Worm (Caenorhabditis elegans) whole organism, dauer: ENCODE results near the gene nduc-2.

Experiments
- unc-62 ChIP-seq: sonication (generic microtip); optimal IDR thresholded peaks from 2 replicates; lab custom pipeline; 2017; ENCODE audit warnings: missing biosample characterization, missing genetic modification reagents, missing genetic modification characterization

nduc-2 gene

ce11 chrIII:2795442-2796023 is 8.9 kb downstream of the nduc-2 start:
- TF ChIP-seq unc-62 (GFP tag; lab: Kevin White, UChicago) = no peak

DNA sequence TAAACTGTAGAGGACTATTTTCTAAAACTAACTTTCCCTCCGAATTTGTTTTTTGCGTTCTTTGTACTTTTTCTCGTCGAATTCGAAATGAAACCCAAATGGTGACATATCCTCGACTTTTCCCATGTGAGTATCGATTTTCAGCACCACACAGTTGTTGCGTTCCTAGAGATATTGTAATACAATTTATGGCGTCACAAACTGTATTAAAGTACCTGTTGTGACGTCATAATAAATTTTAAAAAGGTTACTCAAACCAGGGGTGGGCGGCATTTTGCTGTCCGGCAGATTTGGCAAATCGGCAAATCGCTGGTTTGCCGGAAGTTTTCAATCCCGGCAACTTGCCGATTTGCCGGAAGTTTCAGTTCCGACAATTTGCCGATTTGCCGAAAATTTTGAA is 14.1 kb downstream of the nduc-2 start:
- no peak for TF ChIP-seq unc-62 (GFP tag; lab: Kevin White, UChicago)

- no peak for TF ChIP-seq unc-62 (GFP tag; lab: Kevin White, UChicago)
Measured at ce11 chrIII:2801800-2802515, 15.3 kb downstream of the nduc-2 start, which contains the start of the genes twk-45 and Y71H2AM.25. Gene twk-45, minus strand, starts transcription at chrIII:2801900. Gene Y71H2AM.25, plus strand, starts transcription at chrIII:2802465.

- TF ChIP-seq unc-62 (GFP tag; lab: Kevin White, UChicago) = no peak
Measured at ce11 chrIII:2804461-2804860, 17.8 kb downstream of the nduc-2 start.

DNA sequence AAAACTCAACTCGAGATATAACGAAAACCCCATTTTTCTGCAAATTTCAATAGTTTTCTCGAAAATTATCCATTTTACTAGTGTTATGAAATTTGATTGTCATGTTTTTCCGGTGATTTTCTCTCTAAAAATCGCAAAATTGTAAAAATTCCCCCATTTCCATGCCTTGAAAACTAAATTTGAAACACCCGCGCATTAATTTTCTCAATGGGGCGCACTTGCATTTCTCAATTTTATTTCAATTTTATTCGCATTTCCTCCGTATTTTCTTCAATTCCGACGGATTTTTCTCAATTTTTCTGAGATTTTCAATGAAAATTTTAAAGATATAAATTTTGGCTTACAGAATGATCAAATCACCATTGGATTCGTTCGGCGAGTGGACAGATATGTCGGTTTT is 18.4 kb downstream of the nduc-2 start, which contains the start of gene Y71H2AM.3:
TSS of gene Y71H2AM.3 (plus strand) at position 347 of the 400 bp plus-strand sequence.
- no peak for TF ChIP-seq unc-62 (GFP tag; lab: Kevin White, UChicago)

DNA sequence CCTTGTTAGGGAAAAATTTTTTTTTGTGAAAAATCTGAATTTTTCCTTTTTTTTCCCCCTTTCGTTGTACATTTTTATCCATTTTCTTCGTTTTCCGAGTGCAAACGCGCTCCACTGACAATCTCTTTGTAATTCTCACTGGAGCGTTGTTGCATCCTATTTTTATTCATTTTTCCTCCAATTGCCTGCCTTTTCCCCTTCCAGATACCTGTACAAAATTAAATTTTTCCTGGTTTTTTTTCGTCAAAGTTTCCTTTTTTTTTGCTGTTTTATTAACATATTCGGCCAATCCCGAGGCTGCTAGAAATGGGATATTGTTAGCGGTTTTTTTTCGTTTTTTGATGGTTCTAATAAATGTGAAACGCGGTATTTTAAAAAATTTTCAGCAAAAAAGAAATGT is 24.8 kb downstream of the nduc-2 start:
- no peak for TF ChIP-seq unc-62 (GFP tag; lab: Kevin White, UChicago)

DNA sequence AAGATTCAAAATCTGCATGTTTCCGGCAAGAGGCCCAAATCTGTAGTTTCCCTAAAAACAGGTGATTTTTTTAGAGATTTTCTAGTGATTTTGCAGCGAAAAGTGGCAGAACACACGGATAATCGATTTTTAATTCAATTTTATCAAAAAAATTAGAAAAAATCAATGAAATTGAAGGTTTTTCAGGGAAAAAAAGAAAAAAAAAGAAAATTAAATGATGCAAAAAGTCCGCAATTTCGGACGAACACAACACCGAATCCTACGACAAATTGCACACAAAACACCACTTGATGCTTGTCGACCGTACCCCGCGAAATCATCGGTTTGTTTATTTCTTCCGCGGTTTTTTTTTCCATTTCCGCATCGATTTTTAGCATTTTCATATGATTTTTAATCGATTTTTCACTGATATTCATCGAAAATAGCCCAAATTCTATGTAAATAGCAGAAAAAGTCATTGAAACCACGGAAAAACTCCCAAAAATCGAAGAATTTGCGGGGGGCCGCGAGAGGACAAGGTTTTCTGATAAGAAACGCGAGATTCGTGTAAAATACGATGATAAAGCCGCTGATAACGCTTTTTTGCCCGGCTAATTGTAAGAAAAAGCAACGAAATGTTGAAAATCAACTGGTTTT is 28.4 kb downstream of the nduc-2 start, which contains the start of gene tufm-1:
TSS of gene tufm-1 (minus strand) at position 51 of the 636 bp plus-strand sequence.
- TF ChIP-seq unc-62 (GFP tag; lab: Kevin White, UChicago) = no peak

DNA sequence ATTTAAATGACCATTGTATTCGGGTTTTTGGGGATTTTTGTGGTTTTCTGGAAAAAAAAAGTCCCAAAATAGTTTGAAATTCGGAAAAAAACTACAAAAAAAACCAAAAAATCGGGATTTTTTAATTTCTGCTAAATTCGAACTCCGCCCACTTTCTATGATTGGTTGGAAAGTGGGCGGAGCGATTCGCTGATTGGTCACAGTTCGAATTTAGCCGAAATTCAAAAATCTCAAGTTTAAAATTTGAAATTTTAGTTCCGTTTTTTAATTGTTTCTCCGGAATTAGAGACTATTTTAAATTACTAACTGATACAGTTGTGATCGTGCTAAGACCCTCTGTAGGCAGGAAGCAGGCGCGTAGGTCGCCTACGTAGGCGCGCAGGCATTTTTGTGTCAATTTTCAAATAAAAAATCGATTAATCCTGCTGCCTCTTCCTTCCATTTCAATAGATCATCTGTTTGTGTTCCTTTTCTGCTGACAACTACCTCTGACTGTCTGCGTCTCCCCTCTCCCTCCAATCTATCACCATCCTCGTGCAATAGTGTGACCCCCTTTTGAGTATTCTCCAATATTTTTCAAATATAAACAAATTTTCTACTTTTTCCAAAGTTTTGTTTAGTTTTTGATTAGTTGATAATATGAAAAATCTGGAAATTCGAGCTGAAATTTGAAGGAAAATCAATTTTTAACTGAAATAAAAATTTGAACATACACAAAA is 29.7 kb downstream of the nduc-2 start:
- no peak for TF ChIP-seq unc-62 (GFP tag; lab: Kevin White, UChicago)

- no peak for TF ChIP-seq unc-62 (GFP tag; lab: Kevin White, UChicago)
Measured at ce11 chrIII:2817847-2818246, 31.2 kb downstream of the nduc-2 start.

- no peak for TF ChIP-seq unc-62 (GFP tag; lab: Kevin White, UChicago)
Measured at ce11 chrIII:2818980-2819379, 32.3 kb downstream of the nduc-2 start, which contains the start of gene pipp-4P. Gene pipp-4P, plus strand, starts transcription at chrIII:2819280.

DNA sequence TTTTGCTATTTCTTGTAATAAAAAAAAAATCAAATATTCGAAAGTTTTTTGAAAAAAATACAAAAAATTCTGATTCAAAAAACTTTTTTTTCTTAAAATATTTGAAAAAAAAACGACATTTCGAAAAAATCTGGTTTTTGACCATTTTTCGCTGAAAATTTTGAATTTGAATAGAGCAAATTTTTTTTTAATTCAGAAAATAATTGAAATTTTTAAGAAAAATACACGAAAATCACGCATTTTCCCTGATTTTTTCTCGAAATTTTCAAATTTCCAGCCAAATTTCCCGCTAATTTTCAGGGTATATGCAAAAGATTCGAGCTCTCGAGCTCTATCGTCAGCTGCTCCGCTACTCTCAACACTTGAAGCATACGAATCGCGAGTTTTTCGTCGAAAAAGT is 40.1 kb downstream of the nduc-2 start, which contains the start of gene Y71H2AM.1:
TSS of gene Y71H2AM.1 (plus strand) at position 301 of the 400 bp plus-strand sequence.
- no peak for TF ChIP-seq unc-62 (GFP tag; lab: Kevin White, UChicago)

DNA sequence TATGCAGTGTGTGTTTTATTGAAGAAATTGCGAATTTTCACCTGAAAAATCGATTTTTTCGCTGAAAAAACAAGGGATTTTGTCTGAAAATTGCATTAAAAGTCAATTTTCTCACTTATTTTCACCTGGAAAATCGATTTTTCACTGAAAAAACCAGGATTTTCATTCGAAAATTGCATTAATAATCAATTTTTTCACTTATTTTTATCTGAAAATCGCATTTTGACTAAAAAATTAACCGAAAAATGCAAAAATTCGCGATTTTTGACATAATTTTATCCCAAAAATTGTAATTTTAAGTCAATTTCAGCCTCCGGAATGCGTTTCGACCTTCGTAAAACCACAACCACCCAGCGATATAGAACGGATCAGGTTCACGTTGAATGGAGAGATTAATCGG is 45.8 kb downstream of the nduc-2 start, which contains the start of gene Y71H2AM.29:
TSS of gene Y71H2AM.29 (plus strand) at position 301 of the 400 bp plus-strand sequence.
- TF ChIP-seq unc-62 (GFP tag; lab: Kevin White, UChicago) = no peak

DNA sequence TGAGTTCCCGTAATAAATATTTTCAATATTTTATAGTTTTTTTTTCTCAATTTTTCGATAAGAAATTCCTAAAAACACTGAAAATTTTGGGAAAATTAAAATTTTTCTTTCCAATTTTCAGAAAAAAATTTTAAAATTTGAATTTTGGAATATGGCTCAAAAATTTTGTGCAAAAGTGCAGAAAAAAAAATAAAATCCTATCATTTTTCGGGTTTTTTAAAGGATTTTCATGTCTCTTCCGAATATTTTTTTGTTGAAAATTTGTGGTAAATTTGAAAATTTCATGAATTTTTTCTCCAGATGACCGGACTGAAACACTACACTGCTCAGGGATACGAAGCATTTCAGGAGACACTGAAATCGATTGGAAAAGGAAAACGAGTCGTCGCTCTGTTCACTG is 47.7 kb downstream of the nduc-2 start, which contains the start of gene txdc-17:
TSS of gene txdc-17 (plus strand) at position 301 of the 400 bp plus-strand sequence.
- no peak for TF ChIP-seq unc-62 (GFP tag; lab: Kevin White, UChicago)

ce11 chrIII:2834998-2835397 is 48.3 kb downstream of the nduc-2 start:
- TF ChIP-seq unc-62 (GFP tag; lab: Kevin White, UChicago) = no peak

ce11 chrIII:2836339-2836738 is 49.7 kb downstream of the nduc-2 start, which contains the start of gene josd-1:
Gene josd-1, plus strand, starts transcription at chrIII:2836639.
- TF ChIP-seq unc-62 (GFP tag; lab: Kevin White, UChicago) = no peak
